Worm (Caenorhabditis elegans) whole organism, L4/young adult: ENCODE results near the gene K10D2.8.

Source experiments
- W03F9.2 ChIP-seq: fragments of 150-350 bp; optimal IDR thresholded peaks from 2 replicates; lab custom pipeline; 2014; ENCODE audit warnings: missing biosample characterization, missing genetic modification characterization
- him-1 ChIP-seq: sonication (generic microtip); optimal IDR thresholded peaks from 2 replicates; lab custom pipeline; 2016; ENCODE audit warnings: missing genotype, missing genetic modification reagents, missing genetic modification characterization, missing compliant biosample characterization

DNA sequence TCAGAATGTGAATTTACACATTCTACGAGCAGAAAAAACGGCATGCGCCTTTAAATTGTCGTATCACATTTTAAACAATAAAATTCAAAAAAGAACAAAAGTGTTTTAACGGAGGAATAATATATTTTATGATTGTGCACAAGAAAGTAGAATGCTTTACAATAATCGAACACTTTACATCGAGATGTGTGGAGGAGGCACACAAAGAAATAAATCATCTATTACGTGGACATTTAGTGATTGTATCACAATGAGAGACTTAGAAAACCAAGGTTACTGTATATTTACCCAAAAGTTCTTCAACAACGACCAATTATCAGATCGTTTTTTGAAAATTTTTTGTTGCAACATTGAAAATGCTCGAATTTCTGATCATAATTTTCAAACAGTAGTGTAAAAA is 21.7 kb downstream of the K10D2.8 start:
- no peak for TF ChIP-seq W03F9.2
- no peak for TF ChIP-seq him-1
